Fruit fly (Drosophila melanogaster) whole organism, wandering third instar larva: ENCODE results near the gene CG13675.
A peak's percentile ranks its signal among the peaks of the same experiment; 100 is the strongest.

ENCODE experiments used
- Abd-B ChIP-seq: fragments of >200 bp; optimal IDR thresholded peaks from 2 replicates; lab custom pipeline; 2017; ENCODE audit warnings: missing biosample characterization, missing genetic modification characterization
- CG32264 ChIP-seq: fragments of 200-800 bp; sonication (Bioruptor generic); optimal IDR thresholded peaks from 2 replicates; lab custom pipeline; 2016; ENCODE audit warnings: missing biosample characterization, missing genetic modification characterization
- CG9705 ChIP-seq: fragments of 200-800 bp; sonication (Bioruptor generic); optimal IDR thresholded peaks from 2 replicates; lab custom pipeline; 2018; ENCODE audit warnings: missing biosample characterization, mild to moderate bottlenecking, missing genetic modification characterization
- CrebA ChIP-seq: fragments of 200-800 bp; sonication (Bioruptor generic); optimal IDR thresholded peaks from 2 replicates; lab custom pipeline; 2016; ENCODE audit warnings: missing biosample characterization, mild to moderate bottlenecking, missing genetic modification characterization, borderline replicate concordance
- Dif ChIP-seq: fragments of 200-275, 200-300 bp; sonication (Bioruptor generic); optimal IDR thresholded peaks from 2 replicates; lab custom pipeline; 2018; ENCODE audit warnings: missing biosample characterization, missing genetic modification characterization; ENCODE audit not compliant: partially characterized antibody
- GATAd ChIP-seq: sonication (Bioruptor generic); optimal IDR thresholded peaks from 2 replicates; lab custom pipeline; 2016; ENCODE audit warnings: missing biosample characterization, missing genetic modification characterization
- HLH106 ChIP-seq: fragments of 200-800 bp; optimal IDR thresholded peaks from 3 replicates; lab custom pipeline; 2019; ENCODE audit warnings: missing biosample characterization, mild to moderate bottlenecking, missing genetic modification characterization, moderate library complexity
- Hr78 ChIP-seq: fragments of >200 bp; optimal IDR thresholded peaks from 2 replicates; lab custom pipeline; 2017; ENCODE audit warnings: missing biosample characterization, missing genetic modification characterization
- Hr83 ChIP-seq: fragments of 200-300 bp; sonication (Bioruptor generic); optimal IDR thresholded peaks from 2 replicates; lab custom pipeline; 2016; ENCODE audit warnings: missing biosample characterization, mild to moderate bottlenecking, missing genetic modification characterization, moderate library complexity; ENCODE audit not compliant: poor library complexity, severe bottlenecking
- Jra ChIP-seq: sonication (Bioruptor generic); optimal IDR thresholded peaks from 2 replicates; lab custom pipeline; 2016; ENCODE audit warnings: missing biosample characterization, missing genetic modification characterization
- Mio ChIP-seq: sonication (Bioruptor generic); optimal IDR thresholded peaks from 2 replicates; lab custom pipeline; 2016; ENCODE audit warnings: missing biosample characterization, missing genetic modification characterization
- Myc ChIP-seq: fragments of >200 bp; optimal IDR thresholded peaks from 2 replicates; lab custom pipeline; 2017
- N ChIP-seq: fragments of >200 bp; optimal IDR thresholded peaks from 2 replicates; lab custom pipeline; 2018; ENCODE audit warnings: missing biosample characterization, missing external identifiers, missing genetic modification characterization
- OdsH ChIP-seq: fragments of 200-800 bp; sonication (Bioruptor generic); optimal IDR thresholded peaks from 2 replicates; lab custom pipeline; 2016; ENCODE audit warnings: missing biosample characterization, mild to moderate bottlenecking, missing genetic modification characterization
- Rel ChIP-seq, 2 experiments: fragments of 200-800 bp; sonication (Bioruptor generic) in 1 of 2; optimal IDR thresholded peaks; 2 replicates in 1 of 2; 3 replicates in 1 of 2; lab custom pipeline; 2016 to 2019; ENCODE audit warnings: mild to moderate bottlenecking in 2 of 2, missing biosample characterization in 2 of 2, missing genetic modification characterization in 2 of 2, moderate library complexity in 1 of 2
- Vsx2 ChIP-seq: fragments of 200-300, 225-300 bp; sonication (Bioruptor generic); optimal IDR thresholded peaks from 2 replicates; lab custom pipeline; 2018; ENCODE audit warnings: missing biosample characterization, missing genetic modification characterization; ENCODE audit not compliant: partially characterized antibody
- br ChIP-seq: fragments of 200-800 bp; sonication (Bioruptor generic); optimal IDR thresholded peaks from 2 replicates; lab custom pipeline; 2016; ENCODE audit warnings: missing biosample characterization, missing genetic modification characterization
- brk ChIP-seq: fragments of 200-800 bp; sonication (Bioruptor generic); optimal IDR thresholded peaks from 2 replicates; lab custom pipeline; 2016; ENCODE audit warnings: missing biosample characterization, mild to moderate bottlenecking, missing genetic modification characterization
- dl ChIP-seq, 2 experiments: fragments of 175-275, 200-275 bp in 1 of 2; fragments of 200-275 bp in 1 of 2; sonication (Bioruptor generic); optimal IDR thresholded peaks; lab custom pipeline; 2018; ENCODE audit warnings: mild to moderate bottlenecking in 2 of 2, missing biosample characterization in 2 of 2, missing genetic modification characterization in 2 of 2, moderate library complexity in 2 of 2; ENCODE audit not compliant: partially characterized antibody in 2 of 2, insufficient read depth in 1 of 2
- dsf ChIP-seq: sonication (Bioruptor generic); optimal IDR thresholded peaks from 2 replicates; lab custom pipeline; 2016; ENCODE audit warnings: missing biosample characterization, missing genetic modification characterization, borderline replicate concordance
- ey ChIP-seq: fragments of 200-800 bp; sonication (Bioruptor generic); optimal IDR thresholded peaks from 2 replicates; lab custom pipeline; 2016; ENCODE audit warnings: missing biosample characterization, missing genetic modification characterization
- foxo ChIP-seq, 2 experiments: fragments of 200-800 bp; sonication (Bioruptor generic); optimal IDR thresholded peaks; 2 replicates in 1 of 2; 3 replicates in 1 of 2; lab custom pipeline; 2016 to 2017; ENCODE audit warnings: missing biosample characterization in 2 of 2, missing genetic modification characterization in 2 of 2
- fru ChIP-seq: fragments of 200-800 bp; sonication (Bioruptor generic); optimal IDR thresholded peaks from 3 replicates; lab custom pipeline; 2016; ENCODE audit warnings: missing biosample characterization, mild to moderate bottlenecking, missing genetic modification characterization
- h ChIP-seq: fragments of 200-800 bp; sonication (Bioruptor generic); optimal IDR thresholded peaks from 3 replicates; lab custom pipeline; 2016; ENCODE audit warnings: missing biosample characterization, mild to moderate bottlenecking, missing genetic modification characterization
- jim ChIP-seq: fragments of 175-275, 200-325 bp; sonication (Bioruptor generic); optimal IDR thresholded peaks from 2 replicates; lab custom pipeline; 2016; ENCODE audit warnings: missing biosample characterization, mild to moderate bottlenecking, missing genetic modification characterization
- lola ChIP-seq: fragments of >200 bp; optimal IDR thresholded peaks from 2 replicates; lab custom pipeline; 2017; ENCODE audit warnings: missing biosample characterization, missing genetic modification characterization
- pan ChIP-seq: fragments of >200 bp; optimal IDR thresholded peaks from 2 replicates; lab custom pipeline; 2017
- psq ChIP-seq: fragments of 200-800 bp; sonication (Bioruptor generic); optimal IDR thresholded peaks from 3 replicates; lab custom pipeline; 2017; ENCODE audit warnings: missing biosample characterization, mild to moderate bottlenecking, missing genetic modification characterization, moderate library complexity
- rgr ChIP-seq: fragments of 200-800 bp; sonication (Bioruptor generic); optimal IDR thresholded peaks from 3 replicates; lab custom pipeline; 2016; ENCODE audit warnings: missing biosample characterization, mild to moderate bottlenecking, missing genetic modification characterization
- sage ChIP-seq: fragments of 200-800 bp; sonication (Bioruptor generic); optimal IDR thresholded peaks from 2 replicates; lab custom pipeline; 2016; ENCODE audit warnings: missing biosample characterization, mild to moderate bottlenecking, missing genetic modification characterization
- sv ChIP-seq: fragments of 200-800 bp; sonication (Bioruptor generic); optimal IDR thresholded peaks from 3 replicates; lab custom pipeline; 2016; ENCODE audit warnings: missing biosample characterization, missing genetic modification characterization
- tai ChIP-seq: sonication (Bioruptor generic); optimal IDR thresholded peaks from 2 replicates; lab custom pipeline; 2016; ENCODE audit warnings: missing biosample characterization, missing genetic modification characterization
- usp ChIP-seq: fragments of >200 bp; optimal IDR thresholded peaks from 2 replicates; lab custom pipeline; 2017; ENCODE audit warnings: missing biosample characterization, missing genetic modification characterization
- woc ChIP-seq: sonication (Bioruptor generic); optimal IDR thresholded peaks from 2 replicates; lab custom pipeline; 2016; ENCODE audit warnings: missing biosample characterization, mild to moderate bottlenecking, missing genetic modification characterization

CG13675 gene

dm6 chr3L:8175818-8176217, 10.5 kb upstream of the CG13675 start, which contains the start of gene RecQ4:
TSS of gene RecQ4 (minus strand) at chr3L:8175978.
- no peak for TF ChIP-seq brk (GFP tag; lab: Kevin White, UChicago)
- no peak for TF ChIP-seq Myc (lab: Kevin White, UChicago)
- TF ChIP-seq woc (GFP tag; lab: Kevin White, UChicago) = peak; percentile 9
- TF ChIP-seq dl (GFP tag; optimal IDR thresholded peaks at IDR 0.05; lab: Kevin White, UChicago; ENCODE audit: insufficient read depth in 1 of 2, partially characterized antibody in 2 of 2) = peak in 1 of 2 experiments; percentile 4
- no peak for TF ChIP-seq usp (GFP tag; lab: Kevin White, UChicago)
- TF ChIP-seq Jra = no peak
- TF ChIP-seq br (GFP tag; lab: Kevin White, UChicago) = no peak
- TF ChIP-seq CG9705 (GFP tag; lab: Kevin White, UChicago) = no peak
- no peak for TF ChIP-seq Abd-B
- no peak for TF ChIP-seq dsf (GFP tag; lab: Kevin White, UChicago)
- TF ChIP-seq fru = no peak
- no peak for TF ChIP-seq lola
- no peak for TF ChIP-seq HLH106
- peak; percentile 9 for TF ChIP-seq ey
- TF ChIP-seq Rel (GFP tag; optimal IDR thresholded peaks at IDR 0.05; lab: Kevin White, UChicago) = no peak
- TF ChIP-seq Rel (tag; optimal IDR thresholded peaks at IDR 0.05; lab: Kevin White, UChicago) = no peak
- no peak for TF ChIP-seq Vsx2 (GFP tag; lab: Kevin White, UChicago)
- TF ChIP-seq foxo (GFP tag; optimal IDR thresholded peaks at IDR 0.05; lab: Kevin White, UChicago) = peak in 1 of 2 experiments; percentile 13
- no peak for TF ChIP-seq Mio
- TF ChIP-seq OdsH = no peak
- TF ChIP-seq psq (GFP tag; lab: Kevin White, UChicago) = no peak
- TF ChIP-seq sage (GFP tag; lab: Kevin White, UChicago) = no peak
- TF ChIP-seq CG32264 (GFP tag; lab: Kevin White, UChicago) = no peak
- no peak for TF ChIP-seq Hr78 (GFP tag; lab: Kevin White, UChicago)
- TF ChIP-seq sv (GFP tag; lab: Kevin White, UChicago) = no peak
- peak; percentile 14 for TF ChIP-seq rgr
- TF ChIP-seq GATAd (GFP tag; lab: Kevin White, UChicago) = no peak
- no peak for TF ChIP-seq Hr83 (GFP tag; lab: Kevin White, UChicago)
- no peak for TF ChIP-seq Dif (GFP tag; lab: Kevin White, UChicago)
- no peak for TF ChIP-seq h (GFP tag; lab: Kevin White, UChicago)
- TF ChIP-seq jim (GFP tag; lab: Kevin White, UChicago) = no peak
- TF ChIP-seq N (GFP tag; lab: Kevin White, UChicago) = no peak
- no peak for TF ChIP-seq pan (lab: Kevin White, UChicago)

dm6 chr3L:8159724-8160422, 5.4 kb downstream of the CG13675 start, which contains the start of gene CG43886:
TSS of gene CG43886 (minus strand) at chr3L:8159774.
- TF ChIP-seq dl (GFP tag; optimal IDR thresholded peaks at IDR 0.05; lab: Kevin White, UChicago; ENCODE audit: insufficient read depth in 1 of 2, partially characterized antibody in 2 of 2) (peak in 1 of 2 experiments; percentile 23), sage (GFP tag; lab: Kevin White, UChicago) (no peak), ey (no peak), Dif (GFP tag; lab: Kevin White, UChicago) (peak; percentile 52), tai (GFP tag; lab: Kevin White, UChicago) (no peak)

dm6 chr3L:8158715-8159380, 6.5 kb downstream of the CG13675 start, which contains the start of gene CG42445:
TSS of gene CG42445 (minus strand) at chr3L:8158900.
- TF ChIP-seq sv (GFP tag; lab: Kevin White, UChicago) (no peak), CrebA (GFP tag; lab: Kevin White, UChicago) (peak; percentile 10), Vsx2 (GFP tag; lab: Kevin White, UChicago) (peak; percentile 6), Hr78 (GFP tag; lab: Kevin White, UChicago) (no peak), sage (GFP tag; lab: Kevin White, UChicago) (peak; percentile 62), Dif (GFP tag; lab: Kevin White, UChicago) (peak; percentile 65), brk (GFP tag; lab: Kevin White, UChicago) (peak; percentile 40)
- TF ChIP-seq, all 38 proteins: peak for 5
